Worm (Caenorhabditis elegans) whole organism, L3 larva: ENCODE measurements around the gene T24C4.5.

Source experiments
- ama-1 ChIP-seq: fragments of 150-350 bp; optimal IDR thresholded peaks from 2 replicates; lab custom pipeline; 2018
- egl-27 ChIP-seq: sonication (generic microtip); optimal IDR thresholded peaks from 4 replicates; lab custom pipeline; 2017; ENCODE audit warnings: missing biosample characterization, missing genetic modification reagents, missing genetic modification characterization
- lin-39 ChIP-seq: fragments of 150-350 bp; optimal IDR thresholded peaks from 2 replicates; lab custom pipeline; 2018; ENCODE audit warnings: missing biosample characterization, missing genetic modification reagents, missing genetic modification characterization
- lsy-12 ChIP-seq: sonication (generic microtip); optimal IDR thresholded peaks from 2 replicates; lab custom pipeline; 2016; ENCODE audit warnings: mild to moderate bottlenecking, missing genetic modification characterization, missing compliant biosample characterization
- nfya-1 ChIP-seq: sonication (generic microtip); optimal IDR thresholded peaks from 2 replicates; lab custom pipeline; 2017; ENCODE audit warnings: missing genetic modification characterization, mild to moderate bottlenecking, missing compliant biosample characterization, antibody characterized with exemption, moderate library complexity; ENCODE audit not compliant: insufficient read depth
- nhr-76 ChIP-seq: fragments of 150-350 bp; sonication (generic microtip); optimal IDR thresholded peaks from 5 replicates; lab custom pipeline; 2014; ENCODE audit warnings: missing biosample characterization, missing genetic modification characterization
- pqm-1 ChIP-seq: fragments of 150-350 bp; optimal IDR thresholded peaks from 2 replicates; lab custom pipeline; 2017; ENCODE audit warnings: missing biosample characterization, missing genetic modification characterization, inconsistent platforms
- tbx-2 ChIP-seq: sonication (generic microtip); optimal IDR thresholded peaks from 2 replicates; lab custom pipeline; 2016; ENCODE audit warnings: mild to moderate bottlenecking, missing genetic modification characterization, missing compliant biosample characterization
- unc-62 ChIP-seq: fragments of 150-350 bp; sonication (generic microtip); optimal IDR thresholded peaks from 4 replicates; lab custom pipeline; 2014; ENCODE audit warnings: missing biosample characterization, missing genetic modification reagents, missing genetic modification characterization
- ztf-11 ChIP-seq: fragments of 150-350 bp; optimal IDR thresholded peaks from 2 replicates; lab custom pipeline; 2014; ENCODE audit warnings: missing biosample characterization, missing genetic modification characterization
- ztf-4 ChIP-seq: fragments of 150-350 bp; optimal IDR thresholded peaks from 2 replicates; lab custom pipeline; 2014; ENCODE audit warnings: missing biosample characterization, missing genetic modification characterization

DNA sequence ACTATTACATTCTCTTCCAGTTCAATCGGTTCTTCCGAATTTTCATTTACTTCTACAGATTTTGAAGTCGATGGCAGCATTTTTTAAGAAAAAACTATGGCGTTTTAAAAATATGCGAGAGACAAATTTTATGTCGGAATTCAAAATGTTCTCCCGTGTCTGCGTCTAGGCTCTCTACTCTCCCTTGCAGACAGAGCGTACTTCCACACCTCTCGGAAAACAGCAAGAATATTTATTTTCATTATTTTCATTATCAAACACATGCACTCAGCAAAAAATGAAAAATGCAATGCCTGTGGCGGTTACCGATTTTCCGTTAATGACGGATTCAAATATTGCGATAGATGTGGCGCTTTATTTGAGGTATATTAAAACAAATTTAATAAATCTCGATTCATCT, 16.0 kb upstream of the T24C4.5 start, which contains the start of the genes ztf-18 and F23H11.2:
- no peak for TF ChIP-seq lsy-12 (tag; lab: Kevin White, UChicago)
- TF ChIP-seq lin-39 (tag; lab: Kevin White, UChicago) = no peak
- TF ChIP-seq tbx-2 = no peak
- TF ChIP-seq unc-62 = no peak
- no peak for TF ChIP-seq pqm-1 (tag; lab: Kevin White, UChicago)
- no peak for TF ChIP-seq ztf-11 (tag; lab: Kevin White, UChicago)
- TF ChIP-seq ztf-4 = no peak
- TF ChIP-seq egl-27 = no peak
- no peak for TF ChIP-seq nfya-1 (tag; lab: Kevin White, UChicago)
- no peak for TF ChIP-seq nhr-76 (tag; lab: Kevin White, UChicago)
- no peak for TF ChIP-seq ama-1 (lab: Kevin White, UChicago)
